Fruit fly (Drosophila melanogaster) whole organism, embryonic: ENCODE measurements around the gene Sgt1.
A peak's percentile ranks its signal among the peaks of the same experiment; 100 is the strongest.

Experiments
- ATbp ChIP-seq: fragments of 200-800 bp; sonication (Bioruptor generic); optimal IDR thresholded peaks from 2 replicates; lab custom pipeline; 2017; ENCODE audit warnings: missing biosample characterization, mild to moderate bottlenecking, missing genetic modification characterization, missing genetic modification reagents
- Atf-2 ChIP-seq: fragments of 200-800 bp; sonication (Bioruptor generic); optimal IDR thresholded peaks from 2 replicates; lab custom pipeline; 2016; ENCODE audit warnings: missing biosample characterization, missing genetic modification characterization
- Awh ChIP-seq: fragments of 200-800 bp; sonication (Bioruptor generic); IDR thresholded peaks from 2 replicates; pipeline ENCODE4, ENCODE4 v1.3.6; 2022; ENCODE audit warnings: missing biosample characterization, missing genetic modification characterization
- BtbVII ChIP-seq: fragments of 200-800 bp; sonication (Bioruptor generic); optimal IDR thresholded peaks from 3 replicates; lab custom pipeline; 2017; ENCODE audit warnings: missing biosample characterization, mild to moderate bottlenecking, missing genetic modification characterization
- CG10274 ChIP-seq: fragments of 200-800 bp; sonication (Bioruptor generic); optimal IDR thresholded peaks from 3 replicates; lab custom pipeline; 2017; ENCODE audit warnings: missing biosample characterization, mild to moderate bottlenecking, missing genetic modification characterization
- CG10431 ChIP-seq: fragments of 200-800 bp; sonication (Bioruptor generic); optimal IDR thresholded peaks from 3 replicates; lab custom pipeline; 2018; ENCODE audit warnings: missing biosample characterization, mild to moderate bottlenecking, missing genetic modification characterization
- CG10543 ChIP-seq: fragments of 200-800 bp; sonication (Bioruptor generic); optimal IDR thresholded peaks from 3 replicates; lab custom pipeline; 2017; ENCODE audit warnings: missing biosample characterization, mild to moderate bottlenecking, missing genetic modification characterization, moderate library complexity
- CG10565 ChIP-seq: fragments of 200-800 bp; sonication (Bioruptor generic); optimal IDR thresholded peaks from 3 replicates; lab custom pipeline; 2016; ENCODE audit warnings: missing biosample characterization, mild to moderate bottlenecking, missing genetic modification characterization
- CG14667 ChIP-seq: fragments of 200-800 bp; sonication (Bioruptor generic); IDR thresholded peaks from 2 replicates; pipeline ENCODE4 v1.3.6; 2022; ENCODE audit warnings: missing biosample characterization, missing genetic modification characterization
- CG14965 ChIP-seq: fragments of 200-800 bp; sonication (Bioruptor generic); optimal IDR thresholded peaks from 2 replicates; lab custom pipeline; 2016; ENCODE audit warnings: missing biosample characterization, missing genetic modification characterization, borderline replicate concordance
- CG1529 ChIP-seq: fragments of 200-800 bp; sonication (Bioruptor generic); optimal IDR thresholded peaks from 3 replicates; lab custom pipeline; 2018; ENCODE audit warnings: missing biosample characterization, missing genetic modification characterization
- CG15696 ChIP-seq: fragments of 200-800 bp; sonication (Bioruptor generic); optimal IDR thresholded peaks from 2 replicates; lab custom pipeline; 2019; ENCODE audit warnings: missing biosample characterization, mild to moderate bottlenecking, missing genetic modification characterization, moderate library complexity
- CG16813 ChIP-seq: fragments of 200-800 bp; sonication (Bioruptor generic); IDR thresholded peaks from 3 replicates; pipeline ENCODE4 v1.3.6; 2022; ENCODE audit warnings: missing biosample characterization, missing genetic modification characterization; ENCODE audit not compliant: partially characterized antibody
- CG17361 ChIP-seq: fragments of 200-800 bp; sonication (Bioruptor generic); IDR thresholded peaks from 3 replicates; pipeline ENCODE4 v1.3.6; 2022; ENCODE audit warnings: missing biosample characterization, missing genetic modification characterization
- CG17385 ChIP-seq: fragments of 200-800 bp; sonication (Bioruptor generic); optimal IDR thresholded peaks from 3 replicates; lab custom pipeline; 2018; ENCODE audit warnings: missing biosample characterization, mild to moderate bottlenecking, missing genetic modification characterization
- CG17612 ChIP-seq: fragments of 200-800 bp; sonication (Bioruptor generic); IDR thresholded peaks from 2 replicates; pipeline ENCODE4 v1.3.6; 2022; ENCODE audit warnings: missing biosample characterization, missing genetic modification characterization
- CG3163 ChIP-seq: fragments of 200-800 bp; sonication (Bioruptor generic); optimal IDR thresholded peaks from 3 replicates; lab custom pipeline; 2016; ENCODE audit warnings: missing biosample characterization, missing genetic modification characterization
- CG3407 ChIP-seq: fragments of 200-800 bp; sonication (Bioruptor generic); optimal IDR thresholded peaks from 2 replicates; lab custom pipeline; 2018; ENCODE audit warnings: missing biosample characterization, mild to moderate bottlenecking, missing genetic modification characterization
- CG34422 ChIP-seq: fragments of 200-800 bp; sonication (Bioruptor generic); IDR thresholded peaks from 3 replicates; pipeline ENCODE4 v1.3.6; 2022; ENCODE audit warnings: missing biosample characterization, missing genetic modification characterization
- CG6854 ChIP-seq: fragments of 200-800 bp; sonication (Bioruptor generic); optimal IDR thresholded peaks from 3 replicates; lab custom pipeline; 2017; ENCODE audit warnings: missing biosample characterization, mild to moderate bottlenecking, missing genetic modification characterization
- CG8281 ChIP-seq: fragments of 200-800 bp; sonication (Bioruptor generic); optimal IDR thresholded peaks from 2 replicates; lab custom pipeline; 2018; ENCODE audit warnings: missing biosample characterization, mild to moderate bottlenecking, missing genetic modification characterization, moderate library complexity
- CrebB ChIP-seq: fragments of 200-800 bp; sonication (Bioruptor generic); optimal IDR thresholded peaks from 3 replicates; lab custom pipeline; 2018; ENCODE audit warnings: missing biosample characterization, mild to moderate bottlenecking, missing genetic modification characterization
- Dek ChIP-seq: fragments of 200-800 bp; sonication (Bioruptor generic); optimal IDR thresholded peaks from 3 replicates; lab custom pipeline; 2019; ENCODE audit warnings: missing biosample characterization, mild to moderate bottlenecking, missing genetic modification characterization, moderate library complexity
- Gsc ChIP-seq: fragments of 200-800 bp; sonication (Bioruptor generic); IDR thresholded peaks from 2 replicates; pipeline ENCODE4 v1.3.6; 2022; ENCODE audit warnings: missing biosample characterization, missing genetic modification characterization
- Gug ChIP-seq: fragments of 200-800 bp; sonication (Bioruptor generic); IDR thresholded peaks from 4 replicates; pipeline ENCODE4 v1.3.6; 2022; ENCODE audit warnings: missing biosample characterization, missing genetic modification characterization
- HLH54F ChIP-seq: fragments of 200-800 bp; sonication (Bioruptor generic); optimal IDR thresholded peaks from 3 replicates; lab custom pipeline; 2016; ENCODE audit warnings: missing biosample characterization, missing genetic modification characterization
- Hr51 ChIP-seq, 2 experiments: fragments of 200-800 bp; sonication (Bioruptor generic); optimal IDR thresholded peaks; 2 replicates in 1 of 2; 3 replicates in 1 of 2; lab custom pipeline; 2016 to 2018; ENCODE audit warnings: missing biosample characterization in 2 of 2, missing genetic modification characterization in 2 of 2, mild to moderate bottlenecking in 1 of 2, moderate library complexity in 1 of 2
- Max ChIP-seq: fragments of 200-800 bp; sonication (Bioruptor generic); optimal IDR thresholded peaks from 2 replicates; lab custom pipeline; 2016; ENCODE audit warnings: missing biosample characterization, mild to moderate bottlenecking, missing genetic modification characterization
- NfI ChIP-seq: fragments of 200-800 bp; sonication (Bioruptor generic); optimal IDR thresholded peaks from 3 replicates; lab custom pipeline; 2018; ENCODE audit warnings: missing biosample characterization, mild to moderate bottlenecking, missing genetic modification characterization, moderate library complexity
- Sox100B ChIP-seq: fragments of 200-800 bp; sonication (Bioruptor generic); optimal IDR thresholded peaks from 3 replicates; lab custom pipeline; 2018; ENCODE audit warnings: missing biosample characterization, mild to moderate bottlenecking, missing genetic modification characterization
- Usf ChIP-seq: fragments of 200-800 bp; sonication (Bioruptor generic); optimal IDR thresholded peaks from 2 replicates; lab custom pipeline; 2017; ENCODE audit warnings: missing genotype, missing biosample characterization, missing genetic modification characterization
- ab ChIP-seq: fragments of 200-800 bp; sonication (Bioruptor generic); optimal IDR thresholded peaks from 2 replicates; lab custom pipeline; 2016; ENCODE audit warnings: missing biosample characterization, missing genetic modification characterization
- bab2 ChIP-seq: fragments of 200-800 bp; sonication (Bioruptor generic); optimal IDR thresholded peaks from 2 replicates; lab custom pipeline; 2016; ENCODE audit warnings: missing biosample characterization, missing genetic modification characterization
- cato ChIP-seq: fragments of 200-800 bp; sonication (Bioruptor generic); optimal IDR thresholded peaks from 2 replicates; lab custom pipeline; 2016; ENCODE audit warnings: missing biosample characterization, missing genetic modification characterization, borderline replicate concordance
- chm ChIP-seq: fragments of 200-800 bp; sonication (Bioruptor generic); IDR thresholded peaks from 2 replicates; pipeline ENCODE4 v1.3.6; 2022; ENCODE audit warnings: missing biosample characterization, missing genetic modification characterization
- crol ChIP-seq: fragments of 200-800 bp; sonication (Bioruptor generic); IDR thresholded peaks from 2 replicates; pipeline ENCODE4 v1.3.6; 2022; ENCODE audit warnings: missing biosample characterization, missing genetic modification characterization
- disco-r ChIP-seq: fragments of 200-800 bp; sonication (Bioruptor generic); optimal IDR thresholded peaks from 2 replicates; lab custom pipeline; 2016; ENCODE audit warnings: missing biosample characterization, missing genetic modification characterization
- ftz-f1 ChIP-seq: fragments of 200-800 bp; sonication (Bioruptor generic); optimal IDR thresholded peaks from 2 replicates; lab custom pipeline; 2016; ENCODE audit warnings: missing biosample characterization, missing genetic modification characterization
- fu2 ChIP-seq: fragments of 200-800 bp; sonication (Bioruptor generic); optimal IDR thresholded peaks from 2 replicates; lab custom pipeline; 2016; ENCODE audit warnings: missing biosample characterization, missing genetic modification characterization
- hth ChIP-seq: fragments of >200 bp; optimal IDR thresholded peaks from 2 replicates; lab custom pipeline; 2017; ENCODE audit warnings: inconsistent platforms
- jumu ChIP-seq: fragments of 200-800 bp; sonication (Bioruptor generic); optimal IDR thresholded peaks from 3 replicates; lab custom pipeline; 2016; ENCODE audit warnings: missing biosample characterization, missing genetic modification characterization
- knrl ChIP-seq: fragments of 200-800 bp; sonication (Bioruptor generic); IDR thresholded peaks from 3 replicates; pipeline ENCODE4 v1.3.6; 2022; ENCODE audit warnings: missing biosample characterization, missing genetic modification characterization; ENCODE audit not compliant: partially characterized antibody
- lbe ChIP-seq: fragments of 200-800 bp; sonication (Bioruptor generic); optimal IDR thresholded peaks from 2 replicates; lab custom pipeline; 2016; ENCODE audit warnings: missing biosample characterization, mild to moderate bottlenecking, missing genetic modification characterization
- lilli ChIP-seq: fragments of 200-800 bp; sonication (Bioruptor generic); optimal IDR thresholded peaks from 3 replicates; lab custom pipeline; 2016; ENCODE audit warnings: missing biosample characterization, missing genetic modification characterization
- pnt ChIP-seq: fragments of 200-800 bp; sonication (Bioruptor generic); optimal IDR thresholded peaks from 3 replicates; lab custom pipeline; 2016; ENCODE audit warnings: missing biosample characterization, missing genetic modification characterization
- pzg ChIP-seq: fragments of 200-800 bp; sonication (Bioruptor generic); optimal IDR thresholded peaks from 3 replicates; lab custom pipeline; 2018; ENCODE audit warnings: missing biosample characterization, mild to moderate bottlenecking, missing genetic modification characterization, moderate library complexity
- run ChIP-seq: fragments of 200-800 bp; sonication (Bioruptor generic); optimal IDR thresholded peaks from 3 replicates; lab custom pipeline; 2018; ENCODE audit warnings: missing biosample characterization, mild to moderate bottlenecking, missing genetic modification characterization
- salm ChIP-seq: fragments of 200-800 bp; sonication (Bioruptor generic); optimal IDR thresholded peaks from 2 replicates; lab custom pipeline; 2018; ENCODE audit warnings: missing biosample characterization, mild to moderate bottlenecking, missing genetic modification characterization
- slp2 ChIP-seq: fragments of 200-800 bp; sonication (Bioruptor generic); optimal IDR thresholded peaks from 2 replicates; lab custom pipeline; 2016; ENCODE audit warnings: missing biosample characterization, missing genetic modification characterization
- sna ChIP-seq: fragments of 200-800 bp; sonication (Bioruptor generic); IDR thresholded peaks from 2 replicates; pipeline ENCODE4 v1.3.6; 2022; ENCODE audit warnings: missing biosample characterization, missing genetic modification characterization; ENCODE audit not compliant: partially characterized antibody
- unc-4 ChIP-seq: fragments of 200-800 bp; sonication (Bioruptor generic); IDR thresholded peaks from 2 replicates; pipeline ENCODE4 v1.3.6; 2022; ENCODE audit warnings: missing biosample characterization, missing genetic modification characterization; ENCODE audit not compliant: partially characterized antibody

Gene Sgt1

dm6 chr3R:8340675-8341275, 35.7 kb upstream of the Sgt1 start, which contains the start of the genes COX7A and Arl2 (continued):
- TF ChIP-seq CG17361 (GFP tag; lab: Robert Waterston, UW): no peak
- no peak for TF ChIP-seq chm
- no peak for TF ChIP-seq BtbVII (GFP tag; lab: Kevin White, UChicago)
- TF ChIP-seq Gug (GFP tag; lab: Robert Waterston, UW): no peak
- no peak for TF ChIP-seq Sox100B (GFP tag; lab: Kevin White, UChicago)
- TF ChIP-seq run: no peak
- TF ChIP-seq CG14667: no peak
- TF ChIP-seq pnt (GFP tag; lab: Kevin White, UChicago): no peak
- peak; percentile 91 for TF ChIP-seq CG16813
- peak; percentile 17 for TF ChIP-seq CG10431
- no peak for TF ChIP-seq Max (GFP tag; lab: Kevin White, UChicago)
- no peak for TF ChIP-seq CG17612 (GFP tag; lab: Robert Waterston, UW)
- TF ChIP-seq sna: peak; percentile 94
- no peak for TF ChIP-seq cato (GFP tag; lab: Kevin White, UChicago)
- no peak for TF ChIP-seq Hr51 (GFP tag; optimal IDR thresholded peaks at IDR 0.05; lab: Kevin White, UChicago)
- no peak for TF ChIP-seq ftz-f1 (GFP tag; lab: Kevin White, UChicago)
- TF ChIP-seq Usf (GFP tag; lab: Kevin White, UChicago): no peak
- TF ChIP-seq salm (tag; lab: Kevin White, UChicago): no peak
- no peak for TF ChIP-seq CrebB (tag; lab: Kevin White, UChicago)
- no peak for TF ChIP-seq Dek (tag; lab: Kevin White, UChicago)
- no peak for TF ChIP-seq CG8281 (tag; lab: Kevin White, UChicago)
- no peak for TF ChIP-seq disco-r
- no peak for TF ChIP-seq NfI (GFP tag; lab: Kevin White, UChicago)
- TF ChIP-seq hth (lab: Kevin White, UChicago): no peak
- no peak for TF ChIP-seq lbe
- TF ChIP-seq CG10543 (GFP tag; lab: Kevin White, UChicago): no peak
- peak; percentile 37 for TF ChIP-seq CG17385 (GFP tag; lab: Kevin White, UChicago)
- no peak for TF ChIP-seq Gsc (GFP tag; lab: Robert Waterston, UW)
- TF ChIP-seq Awh (GFP tag; lab: Robert Waterston, UW): no peak
- no peak for TF ChIP-seq CG34422 (GFP tag; lab: Robert Waterston, UW)
- peak; percentile 82 for TF ChIP-seq pzg (GFP tag; lab: Kevin White, UChicago)
- TF ChIP-seq slp2 (GFP tag; lab: Kevin White, UChicago): no peak
- TF ChIP-seq CG10274 (GFP tag; lab: Kevin White, UChicago): no peak
- TF ChIP-seq CG10565: no peak
- TF ChIP-seq CG3163 (GFP tag; lab: Kevin White, UChicago): no peak
- TF ChIP-seq ATbp (GFP tag; lab: Kevin White, UChicago): no peak
- TF ChIP-seq fu2 (GFP tag; lab: Kevin White, UChicago): no peak
- TF ChIP-seq HLH54F (GFP tag; lab: Kevin White, UChicago): no peak
- TF ChIP-seq unc-4 (GFP tag; lab: Robert Waterston, UW): peak; percentile 95
- TF ChIP-seq bab2 (GFP tag; lab: Kevin White, UChicago): no peak
- no peak for TF ChIP-seq ab (GFP tag; lab: Kevin White, UChicago)
- TF ChIP-seq CG1529 (GFP tag; lab: Kevin White, UChicago): no peak
- TF ChIP-seq crol (GFP tag; lab: Robert Waterston, UW): no peak
- peak; percentile 92 for TF ChIP-seq knrl
- TF ChIP-seq CG3407 (GFP tag; lab: Kevin White, UChicago): no peak
- TF ChIP-seq lilli (GFP tag; lab: Kevin White, UChicago): peak; percentile 20
- TF ChIP-seq CG15696 (tag; lab: Kevin White, UChicago): no peak
- TF ChIP-seq CG6854: no peak
- no peak for TF ChIP-seq Atf-2 (GFP tag; lab: Kevin White, UChicago)
- no peak for TF ChIP-seq jumu (GFP tag; lab: Kevin White, UChicago)
- no peak for TF ChIP-seq CG14965 (GFP tag; lab: Kevin White, UChicago)
